Fruit fly (Drosophila melanogaster): ENCODE data around the gene CG42588.

The CG42588 gene

dm6 chr3L:12792933-12793448 is 21.1 kb upstream of the CG42588 start (continued):
- TF ChIP-seq CTCF (GFP tag; optimal IDR thresholded peaks at IDR 0.05) (no peak), YL-1 (GFP tag; optimal IDR thresholded peaks at IDR 0.05) (no peak), Tbp (GFP tag; optimal IDR thresholded peaks at IDR 0.05) (no peak), CG13775 (GFP tag; optimal IDR thresholded peaks at IDR 0.05) (peak; percentile 39), twi (tag; optimal IDR thresholded peaks at IDR 0.05) (no peak), nerfin-1 (tag; optimal IDR thresholded peaks at IDR 0.05) (peak; percentile 54), C15 (GFP tag; IDR thresholded peaks at IDR 0.05) (no peak), CG12744 (GFP tag; optimal IDR thresholded peaks at IDR 0.05) (no peak), E2f2 (GFP tag; IDR thresholded peaks at IDR 0.05) (peak; percentile 35; the same call in 1 of the 2 replicates), CG30403 (GFP tag; optimal IDR thresholded peaks at IDR 0.05) (peak; percentile 73), Rfx (GFP tag; IDR thresholded peaks at IDR 0.05) (peak; percentile 71), lbe (GFP tag; optimal IDR thresholded peaks at IDR 0.05) (peak; percentile 64), Hr39 (optimal IDR thresholded peaks at IDR 0.05) (no peak), knrl (GFP tag; IDR thresholded peaks at IDR 0.05; ENCODE audit: partially characterized antibody) (no peak), Ptx1 (GFP tag; IDR thresholded peaks at IDR 0.05) (peak; percentile 50; the same call in 1 of the 2 replicates), Poxn (GFP tag; IDR thresholded peaks at IDR 0.05) (no peak), dpn (GFP tag; optimal IDR thresholded peaks at IDR 0.05) (peak; percentile 49 to 55), GATAe (GFP tag; conservative IDR thresholded peaks at IDR 0.05) (no peak), chif (GFP tag; optimal IDR thresholded peaks at IDR 0.05) (peak in 1 of 2 experiments; percentile 6), sima (GFP tag; optimal IDR thresholded peaks at IDR 0.05) (no peak), CG2199 (GFP tag; IDR thresholded peaks at IDR 0.05) (no peak), Atf3 (GFP tag; optimal IDR thresholded peaks at IDR 0.05) (no peak), cwo (GFP tag; optimal IDR thresholded peaks at IDR 0.05) (peak; percentile 66), vnd (GFP tag; IDR thresholded peaks at IDR 0.05; ENCODE audit: partially characterized antibody) (no peak), B-H2 (GFP tag; optimal IDR thresholded peaks at IDR 0.05) (no peak), croc (GFP tag; conservative IDR thresholded peaks at IDR 0.05) (no peak), prd (optimal IDR thresholded peaks at IDR 0.05) (no peak), prd (GFP tag; IDR thresholded peaks at IDR 0.05) (0 out of 3 replicates have a peak, but pooled peaks have one; percentile 61), HLH54F (GFP tag; optimal IDR thresholded peaks at IDR 0.05) (peak; percentile 30), Hr78 (GFP tag; optimal IDR thresholded peaks at IDR 0.05) (peak in 1 of 2 experiments; percentile 21), CG10267 (tag; optimal IDR thresholded peaks at IDR 0.05) (peak; percentile 65), pros (GFP tag; optimal IDR thresholded peaks at IDR 0.05) (no peak), CoRest (tag; optimal IDR thresholded peaks at IDR 0.05) (peak; percentile 80), tio (GFP tag; optimal IDR thresholded peaks at IDR 0.05) (peak; percentile 30), CG9876 (GFP tag; optimal IDR thresholded peaks at IDR 0.05) (no peak), so (GFP tag; IDR thresholded peaks at IDR 0.05) (no peak), gsb-n (tag; optimal IDR thresholded peaks at IDR 0.05) (peak; percentile 40), CG15696 (tag; optimal IDR thresholded peaks at IDR 0.05) (no peak), psq (GFP tag; optimal IDR thresholded peaks at IDR 0.05) (no peak), CG4617 (GFP tag; optimal IDR thresholded peaks at IDR 0.05; ENCODE audit: borderline replicate concordance) (no peak), btn (GFP tag; optimal IDR thresholded peaks at IDR 0.05) (no peak), CG4404 (GFP tag; IDR thresholded peaks at IDR 0.05) (no peak), CG10147 (GFP tag; optimal IDR thresholded peaks at IDR 0.05) (peak; percentile 75), ttk (GFP tag; IDR thresholded peaks at IDR 0.05) (no peak), dati (GFP tag; IDR thresholded peaks at IDR 0.05) (no peak), CrebB (tag; optimal IDR thresholded peaks at IDR 0.05) (peak; percentile 58), Ssrp (tag; optimal IDR thresholded peaks at IDR 0.05) (peak; percentile 40), CG33557 (GFP tag; optimal IDR thresholded peaks at IDR 0.05) (peak; percentile 17), Neu2 (GFP tag; optimal IDR thresholded peaks at IDR 0.05; ENCODE audit: borderline replicate concordance) (no peak), jigr1 (GFP tag; IDR thresholded peaks at IDR 0.05) (no peak), CG6272 (GFP tag; IDR thresholded peaks at IDR 0.05) (no peak), PHDP (tag; optimal IDR thresholded peaks at IDR 0.05) (peak; percentile 79)
